Worm (Caenorhabditis elegans): ENCODE measurements around the gene F37A4.6.

DNA sequence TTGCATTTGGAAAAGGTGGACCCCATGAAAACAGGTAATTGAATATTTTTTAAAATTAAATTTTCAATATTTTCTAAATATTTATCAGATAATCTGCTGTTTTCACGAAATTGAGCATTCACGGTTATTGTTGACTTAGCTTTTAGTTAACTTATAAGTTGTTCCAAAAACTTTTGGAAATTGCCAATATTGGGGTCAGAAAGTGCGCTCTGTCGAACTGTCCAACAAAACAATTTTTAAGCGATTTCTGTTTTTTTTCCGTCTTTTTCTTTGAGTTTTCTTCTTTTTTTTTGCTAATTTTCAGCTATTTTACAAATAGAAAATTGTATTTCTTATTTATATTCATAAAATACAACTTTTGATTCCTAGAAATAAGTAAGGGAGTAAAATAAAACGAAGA is 25.7 kb downstream of the F37A4.6 start:
- TF ChIP-seq nhr-12 (tag; optimal IDR thresholded peaks at IDR 0.05) (no peak), nhr-11 (tag; optimal IDR thresholded peaks at IDR 0.05) (no peak), jun-1 (tag; optimal IDR thresholded peaks at IDR 0.05) (no peak), egl-27 (tag; optimal IDR thresholded peaks at IDR 0.05) (no peak), mdl-1 (tag; optimal IDR thresholded peaks at IDR 0.05) (no peak), unc-62 (GFP tag; optimal IDR thresholded peaks at IDR 0.05) (no peak), ceh-16 (tag; optimal IDR thresholded peaks at IDR 0.05) (no peak), pqm-1 (tag; optimal IDR thresholded peaks at IDR 0.05) (no peak)
